Worm (Caenorhabditis elegans) whole organism, L3 larva: ENCODE results near the gene rmd-6.

Source experiments
- ZK546.5 ChIP-seq: sonication (generic microtip); optimal IDR thresholded peaks from 2 replicates; lab custom pipeline; 2017; ENCODE audit warnings: missing biosample characterization, missing genetic modification characterization
- ama-1 ChIP-seq: fragments of 150-350 bp; optimal IDR thresholded peaks from 2 replicates; lab custom pipeline; 2018
- egl-27 ChIP-seq: sonication (generic microtip); optimal IDR thresholded peaks from 4 replicates; lab custom pipeline; 2017; ENCODE audit warnings: missing biosample characterization, missing genetic modification reagents, missing genetic modification characterization
- fkh-10 ChIP-seq: sonication (generic microtip); optimal IDR thresholded peaks from 2 replicates; lab custom pipeline; 2017; ENCODE audit warnings: missing biosample characterization, missing genetic modification reagents, missing genetic modification characterization
- nhr-28 ChIP-seq: fragments of 150-350 bp; optimal IDR thresholded peaks from 2 replicates; lab custom pipeline; 2014; ENCODE audit warnings: missing biosample characterization, missing genetic modification characterization
- nhr-77 ChIP-seq: fragments of 150-350 bp; optimal IDR thresholded peaks from 2 replicates; lab custom pipeline; 2014; ENCODE audit warnings: missing biosample characterization, missing genetic modification characterization
- skn-1 ChIP-seq: fragments of 150-350 bp; optimal IDR thresholded peaks from 2 replicates; lab custom pipeline; 2014; ENCODE audit warnings: missing biosample characterization, missing genetic modification characterization
- tbx-2 ChIP-seq: sonication (generic microtip); optimal IDR thresholded peaks from 2 replicates; lab custom pipeline; 2016; ENCODE audit warnings: mild to moderate bottlenecking, missing genetic modification characterization, missing compliant biosample characterization
- zag-1 ChIP-seq: fragments of 150-350 bp; optimal IDR thresholded peaks from 2 replicates; lab custom pipeline; 2014; ENCODE audit warnings: missing biosample characterization, missing genetic modification characterization

DNA sequence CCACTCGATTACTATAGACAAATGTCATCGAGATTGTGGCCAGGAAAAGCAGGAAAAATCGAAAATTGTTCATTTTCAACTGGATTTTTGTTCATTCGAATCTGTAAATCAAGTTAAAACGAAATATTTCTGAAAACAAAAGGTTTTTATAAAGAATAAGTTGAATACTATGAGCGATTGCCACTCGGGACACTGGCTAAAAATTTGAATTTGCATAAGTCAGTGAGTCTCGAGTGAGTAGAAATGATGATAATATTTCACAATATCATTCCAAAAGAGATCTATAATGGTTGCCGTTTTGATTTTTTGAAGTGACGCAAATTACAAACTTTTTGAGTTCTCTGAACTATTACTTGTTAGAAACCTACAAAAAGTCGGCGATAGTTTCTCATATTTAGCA, 48.1 kb upstream of the rmd-6 start, which contains the start of gene T28H11.8:
- TF ChIP-seq ama-1 (lab: Kevin White, UChicago): no peak
- no peak for TF ChIP-seq egl-27 (tag; lab: Kevin White, UChicago)
- no peak for TF ChIP-seq zag-1 (tag; lab: Kevin White, UChicago)
- TF ChIP-seq nhr-28 (tag; lab: Kevin White, UChicago): no peak
- no peak for TF ChIP-seq tbx-2
- no peak for TF ChIP-seq fkh-10
- no peak for TF ChIP-seq nhr-77
- TF ChIP-seq skn-1 (tag; lab: Kevin White, UChicago): no peak
- TF ChIP-seq ZK546.5 (tag; lab: Kevin White, UChicago): no peak
